Worm (Caenorhabditis elegans) whole organism, L4/young adult: ENCODE data around the gene F22B5.6.

Experiments used
- dao-5 ChIP-seq: sonication (generic microtip); optimal IDR thresholded peaks from 2 replicates; lab custom pipeline; 2016; ENCODE audit warnings: missing genotype, missing genetic modification characterization, moderate library complexity, missing compliant biosample characterization
- him-1 ChIP-seq: sonication (generic microtip); optimal IDR thresholded peaks from 2 replicates; lab custom pipeline; 2016; ENCODE audit warnings: missing genotype, missing genetic modification reagents, missing genetic modification characterization, missing compliant biosample characterization

DNA sequence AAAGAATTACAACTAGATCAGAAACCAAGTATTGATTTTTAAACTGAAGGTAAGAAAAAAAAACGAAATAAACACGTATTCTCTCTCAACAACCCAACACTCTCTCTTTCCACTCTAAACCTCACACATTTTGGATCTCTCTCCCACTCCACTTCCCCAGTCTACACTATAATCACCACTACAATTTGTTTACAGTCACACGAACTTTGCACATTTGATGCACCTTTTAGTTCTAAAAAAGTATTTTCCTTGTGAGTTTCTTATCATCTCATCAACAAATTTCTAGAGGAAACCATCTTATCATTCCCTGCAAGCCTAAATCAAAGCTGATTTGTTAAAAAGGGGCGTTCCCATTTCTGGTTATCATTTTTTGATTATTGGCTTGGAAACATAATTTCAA, 28.6 kb upstream of the F22B5.6 start:
- TF ChIP-seq him-1 (tag; lab: Kevin White, UChicago), result no peak
- no peak for TF ChIP-seq dao-5 (tag; lab: Kevin White, UChicago)
